Fruit fly (Drosophila melanogaster) whole organism, embryonic: Measurements from ENCODE around the gene CG42671.

Experiments
- Adf1 ChIP-seq: fragments of 200-800 bp; sonication (Bioruptor generic); IDR thresholded peaks from 2 replicates; pipeline ENCODE4 v1.3.6; 2022; ENCODE audit warnings: missing biosample characterization, missing genetic modification characterization
- CG12219 ChIP-seq: fragments of 200-800 bp; sonication (Bioruptor generic); optimal IDR thresholded peaks from 3 replicates; lab custom pipeline; 2018; ENCODE audit warnings: missing biosample characterization, mild to moderate bottlenecking, missing genetic modification characterization
- CG12659 ChIP-seq: fragments of 200-800 bp; sonication (Bioruptor generic); optimal IDR thresholded peaks from 3 replicates; lab custom pipeline; 2017; ENCODE audit warnings: mild to moderate bottlenecking, missing biosample characterization, missing genetic modification reagents, missing genetic modification characterization
- CG15479 ChIP-seq: fragments of 200-800 bp; sonication (Bioruptor generic); optimal IDR thresholded peaks from 3 replicates; lab custom pipeline; 2019; ENCODE audit warnings: missing biosample characterization, mild to moderate bottlenecking, missing genetic modification characterization, moderate library complexity
- CG15514 ChIP-seq: fragments of 200-800 bp; sonication (Bioruptor generic); optimal IDR thresholded peaks from 3 replicates; lab custom pipeline; 2017; ENCODE audit warnings: missing biosample characterization, missing genetic modification characterization, mild to moderate bottlenecking, moderate library complexity, missing genetic modification reagents
- CG1603 ChIP-seq: fragments of 200-800 bp; sonication (Bioruptor generic); optimal IDR thresholded peaks from 2 replicates; lab custom pipeline; 2019; ENCODE audit warnings: missing biosample characterization, mild to moderate bottlenecking, missing genetic modification characterization, moderate library complexity
- CG17912 ChIP-seq: fragments of 200-800 bp; sonication (Bioruptor generic); optimal IDR thresholded peaks from 2 replicates; lab custom pipeline; 2018; ENCODE audit warnings: missing biosample characterization, mild to moderate bottlenecking, missing genetic modification characterization
- CG18262 ChIP-seq: fragments of 200-800 bp; optimal IDR thresholded peaks from 3 replicates; lab custom pipeline; 2019; ENCODE audit warnings: missing biosample characterization, mild to moderate bottlenecking, missing genetic modification characterization, moderate library complexity
- CG3163 ChIP-seq: fragments of 200-800 bp; sonication (Bioruptor generic); optimal IDR thresholded peaks from 3 replicates; lab custom pipeline; 2016; ENCODE audit warnings: missing biosample characterization, missing genetic modification characterization
- CG32532 ChIP-seq: fragments of 200-800 bp; sonication (Bioruptor generic); IDR thresholded peaks from 2 replicates; pipeline ENCODE4 v1.3.6; 2022; ENCODE audit warnings: missing biosample characterization, missing genetic modification characterization
- CG33557 ChIP-seq: fragments of 200-800 bp; sonication (Bioruptor generic); optimal IDR thresholded peaks from 2 replicates; lab custom pipeline; 2019; ENCODE audit warnings: missing biosample characterization, mild to moderate bottlenecking, missing genetic modification characterization, moderate library complexity
- CG43689 ChIP-seq: fragments of 200-800 bp; sonication (Bioruptor generic); IDR thresholded peaks from 2 replicates; pipeline ENCODE4 v1.3.6; 2022; ENCODE audit warnings: missing biosample characterization, missing genetic modification characterization
- CG6175 ChIP-seq: fragments of 200-800 bp; sonication (Bioruptor generic); IDR thresholded peaks from 3 replicates; pipeline ENCODE4 v1.3.6; 2022; ENCODE audit warnings: missing biosample characterization, missing genetic modification characterization
- CG6813 ChIP-seq: fragments of 200-800 bp; sonication (Bioruptor generic); optimal IDR thresholded peaks from 2 replicates; lab custom pipeline; 2017; ENCODE audit warnings: missing biosample characterization, missing genetic modification characterization, mild to moderate bottlenecking, moderate library complexity, missing genetic modification reagents
- CG7372 ChIP-seq: fragments of 200-800 bp; sonication (Bioruptor generic); IDR thresholded peaks from 2 replicates; pipeline ENCODE4 v1.3.6; 2022; ENCODE audit warnings: missing biosample characterization, missing genetic modification characterization
- CG7963 ChIP-seq: fragments of 200-800 bp; sonication (Bioruptor generic); IDR thresholded peaks from 3 replicates; pipeline ENCODE4 v1.3.6; 2022; ENCODE audit warnings: missing biosample characterization, missing genetic modification characterization; ENCODE audit not compliant: partially characterized antibody
- CG8281 ChIP-seq: fragments of 200-800 bp; sonication (Bioruptor generic); optimal IDR thresholded peaks from 2 replicates; lab custom pipeline; 2018; ENCODE audit warnings: missing biosample characterization, mild to moderate bottlenecking, missing genetic modification characterization, moderate library complexity
- CG8478 ChIP-seq: fragments of >200 bp; optimal IDR thresholded peaks from 2 replicates; lab custom pipeline; 2018
- CG9609 ChIP-seq: fragments of 200-800 bp; sonication (Bioruptor generic); optimal IDR thresholded peaks from 3 replicates; lab custom pipeline; 2016; ENCODE audit warnings: missing biosample characterization, missing genetic modification characterization
- Doc2 ChIP-seq: fragments of 200-800 bp; sonication (Bioruptor generic); IDR thresholded peaks from 2 replicates; pipeline ENCODE4 v1.3.6; 2022; ENCODE audit warnings: missing biosample characterization, missing genetic modification characterization
- Elba2 ChIP-seq: fragments of 200-800 bp; sonication (Bioruptor generic); optimal IDR thresholded peaks from 3 replicates; lab custom pipeline; 2016; ENCODE audit warnings: missing biosample characterization, missing genetic modification characterization
- Ets97D ChIP-seq: fragments of 200-800 bp; sonication (Bioruptor generic); optimal IDR thresholded peaks from 3 replicates; lab custom pipeline; 2016; ENCODE audit warnings: missing biosample characterization, missing genetic modification characterization
- GATAe ChIP-seq: fragments of 200-800 bp; sonication (Bioruptor generic); conservative IDR thresholded peaks from 2 replicates; pipeline ENCODE4 v1.3.6; 2022; ENCODE audit warnings: missing biosample characterization, missing genetic modification characterization
- Mrtf ChIP-seq: fragments of 200-800 bp; sonication (Bioruptor generic); IDR thresholded peaks from 3 replicates; pipeline ENCODE4 v1.3.6; 2022; ENCODE audit warnings: missing biosample characterization, missing genetic modification characterization
- NC2β ChIP-seq: fragments of 200-800 bp; sonication (Bioruptor generic); optimal IDR thresholded peaks from 2 replicates; lab custom pipeline; 2016; ENCODE audit warnings: missing biosample characterization, missing genetic modification characterization
- Rfx ChIP-seq: fragments of 200-800 bp; sonication (Bioruptor generic); IDR thresholded peaks from 2 replicates; pipeline ENCODE4 v1.3.6; 2022; ENCODE audit warnings: missing biosample characterization, missing genetic modification characterization
- Sox100B ChIP-seq: fragments of 200-800 bp; sonication (Bioruptor generic); optimal IDR thresholded peaks from 3 replicates; lab custom pipeline; 2018; ENCODE audit warnings: missing biosample characterization, mild to moderate bottlenecking, missing genetic modification characterization
- Sox102F ChIP-seq: fragments of 200-800 bp; sonication (Bioruptor generic); optimal IDR thresholded peaks from 2 replicates; lab custom pipeline; 2018; ENCODE audit warnings: missing biosample characterization, mild to moderate bottlenecking, missing genetic modification characterization, moderate library complexity
- Sry-δ ChIP-seq: fragments of 200-800 bp; sonication (Bioruptor generic); optimal IDR thresholded peaks from 2 replicates; lab custom pipeline; 2016; ENCODE audit warnings: missing biosample characterization, missing genetic modification characterization
- Usf ChIP-seq: fragments of 200-800 bp; sonication (Bioruptor generic); optimal IDR thresholded peaks from 2 replicates; lab custom pipeline; 2017; ENCODE audit warnings: missing genotype, missing biosample characterization, missing genetic modification characterization
- az2 ChIP-seq: fragments of 200-800 bp; sonication (Bioruptor generic); optimal IDR thresholded peaks from 3 replicates; lab custom pipeline; 2016; ENCODE audit warnings: missing biosample characterization, missing genetic modification characterization
- cato ChIP-seq: fragments of 200-800 bp; sonication (Bioruptor generic); optimal IDR thresholded peaks from 2 replicates; lab custom pipeline; 2016; ENCODE audit warnings: missing biosample characterization, missing genetic modification characterization, borderline replicate concordance
- chif ChIP-seq, 2 experiments: fragments of 200-800 bp; sonication (Bioruptor generic); optimal IDR thresholded peaks; 3 replicates each; lab custom pipeline; 2016; ENCODE audit warnings: missing biosample characterization in 2 of 2, missing genetic modification characterization in 2 of 2
- disco-r ChIP-seq: fragments of 200-800 bp; sonication (Bioruptor generic); optimal IDR thresholded peaks from 2 replicates; lab custom pipeline; 2016; ENCODE audit warnings: missing biosample characterization, missing genetic modification characterization
- dmrt11E ChIP-seq: fragments of 200-800 bp; sonication (Bioruptor generic); optimal IDR thresholded peaks from 3 replicates; lab custom pipeline; 2018; ENCODE audit warnings: missing biosample characterization, mild to moderate bottlenecking, missing genetic modification characterization, moderate library complexity
- dysf ChIP-seq: fragments of 200-800 bp; sonication (Bioruptor generic); IDR thresholded peaks from 3 replicates; pipeline ENCODE4 v1.3.6; 2022; ENCODE audit warnings: missing biosample characterization, missing genetic modification characterization
- emc ChIP-seq: fragments of 200-800 bp; sonication (Bioruptor generic); optimal IDR thresholded peaks from 2 replicates; lab custom pipeline; 2016; ENCODE audit warnings: missing biosample characterization, missing genetic modification characterization
- fd64A ChIP-seq: fragments of 200-800 bp; sonication (Bioruptor generic); optimal IDR thresholded peaks from 3 replicates; lab custom pipeline; 2018; ENCODE audit warnings: missing biosample characterization, mild to moderate bottlenecking, missing genetic modification characterization
- gce ChIP-seq: fragments of 200-800 bp; sonication (Bioruptor generic); IDR thresholded peaks from 3 replicates; pipeline ENCODE4 v1.3.6; 2022; ENCODE audit warnings: missing biosample characterization, missing genetic modification characterization
- gfzf ChIP-seq: fragments of 200-800 bp; sonication (Bioruptor generic); optimal IDR thresholded peaks from 2 replicates; lab custom pipeline; 2016; ENCODE audit warnings: missing biosample characterization, mild to moderate bottlenecking, missing genetic modification characterization, moderate library complexity
- kni ChIP-seq: fragments of 200-800 bp; sonication (Bioruptor generic); optimal IDR thresholded peaks from 3 replicates; lab custom pipeline; 2017; ENCODE audit warnings: mild to moderate bottlenecking, missing biosample characterization, missing genetic modification reagents, missing genetic modification characterization
- lov ChIP-seq, 2 experiments: fragments of 200-800 bp in 1 of 2; fragments of >200 bp in 1 of 2; sonication (Bioruptor generic) in 1 of 2; IDR thresholded peaks in 1 of 2; optimal IDR thresholded peaks in 1 of 2; 2 replicates in 1 of 2; 3 replicates in 1 of 2; pipeline versions ENCODE4 v1.3.6 to Lab custom; 2017 to 2022; ENCODE audit warnings: missing biosample characterization in 1 of 2, missing genetic modification characterization in 1 of 2
- mam ChIP-seq: fragments of 200-800 bp; sonication (Bioruptor generic); optimal IDR thresholded peaks from 3 replicates; lab custom pipeline; 2016; ENCODE audit warnings: missing biosample characterization, missing genetic modification characterization
- nmo ChIP-seq: fragments of 200-800 bp; sonication (Bioruptor generic); optimal IDR thresholded peaks from 2 replicates; lab custom pipeline; 2018; ENCODE audit warnings: missing biosample characterization, mild to moderate bottlenecking, missing genetic modification characterization, moderate library complexity
- otp ChIP-seq: fragments of 200-800 bp; sonication (Bioruptor generic); IDR thresholded peaks from 3 replicates; pipeline ENCODE4, ENCODE4 v1.3.6; 2022; ENCODE audit warnings: missing biosample characterization, missing genetic modification characterization
- pzg ChIP-seq: fragments of 200-800 bp; sonication (Bioruptor generic); optimal IDR thresholded peaks from 3 replicates; lab custom pipeline; 2018; ENCODE audit warnings: missing biosample characterization, mild to moderate bottlenecking, missing genetic modification characterization, moderate library complexity
- sd ChIP-seq: fragments of 200-800 bp; sonication (Bioruptor generic); optimal IDR thresholded peaks from 3 replicates; lab custom pipeline; 2018; ENCODE audit warnings: missing biosample characterization, mild to moderate bottlenecking, missing genetic modification characterization, moderate library complexity
- sim ChIP-seq: fragments of 200-800 bp; sonication (Bioruptor generic); IDR thresholded peaks from 2 replicates; pipeline ENCODE4 v1.3.6; 2022; ENCODE audit warnings: missing biosample characterization, missing genetic modification characterization
- ttk ChIP-seq: fragments of 200-800 bp; sonication (Bioruptor generic); IDR thresholded peaks from 2 replicates; pipeline ENCODE4 v2.1.2; 2022; ENCODE audit warnings: missing biosample characterization, missing genetic modification characterization
- z ChIP-seq: fragments of 200-800 bp; sonication (Bioruptor generic); IDR thresholded peaks from 3 replicates; pipeline ENCODE4 v1.3.6; 2022; ENCODE audit warnings: missing biosample characterization, missing genetic modification characterization
- zfh1 ChIP-seq: fragments of 200-800 bp; sonication (Bioruptor generic); IDR thresholded peaks from 3 replicates; pipeline ENCODE4 v1.3.6; 2022; ENCODE audit warnings: missing biosample characterization, missing genetic modification characterization

The CG42671 gene

DNA sequence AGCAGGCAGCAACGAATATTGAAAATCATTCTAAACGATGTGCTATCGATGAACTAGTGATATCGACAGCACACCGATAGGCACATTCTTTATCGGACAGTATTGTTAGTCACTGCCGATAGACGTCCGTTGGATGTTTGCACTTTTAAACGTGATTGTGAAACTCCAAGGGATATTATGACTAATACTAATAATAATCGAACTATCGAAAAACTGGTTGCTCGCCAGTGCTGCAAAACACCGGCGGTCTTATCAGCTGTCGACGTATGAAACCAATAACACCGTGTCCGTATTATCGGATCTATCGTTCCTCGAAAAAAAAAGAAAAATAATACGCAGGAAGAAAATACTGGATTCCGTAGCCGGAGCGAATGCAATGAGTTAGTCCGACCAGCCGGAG is 3.8 kb upstream of the CG42671 start, which contains the start of the genes Ube3a and CG7600 (continued):
- peak; percentile 45 for TF ChIP-seq mam
- no peak for TF ChIP-seq lov (optimal IDR thresholded peaks at IDR 0.05; lab: Kevin White, UChicago)
- TF ChIP-seq lov (GFP tag; IDR thresholded peaks at IDR 0.05; lab: Robert Waterston, UW) = no peak
- no peak for TF ChIP-seq cato (GFP tag; lab: Kevin White, UChicago)
- TF ChIP-seq NC2β (GFP tag; lab: Kevin White, UChicago) = peak; percentile 65
- TF ChIP-seq dmrt11E (tag; lab: Kevin White, UChicago) = peak; percentile 11
- TF ChIP-seq CG8281 (tag; lab: Kevin White, UChicago) = no peak
- TF ChIP-seq CG1603 (tag; lab: Kevin White, UChicago) = peak; percentile 84
- no peak for TF ChIP-seq CG43689 (GFP tag; lab: Robert Waterston, UW)
- peak; percentile 70 for TF ChIP-seq Rfx
- peak; percentile 88 for TF ChIP-seq CG12659 (GFP tag; lab: Kevin White, UChicago)
- peak; percentile 97 for TF ChIP-seq pzg (GFP tag; lab: Kevin White, UChicago)
- no peak for TF ChIP-seq Mrtf
- no peak for TF ChIP-seq disco-r (GFP tag; lab: Kevin White, UChicago)
- no peak for TF ChIP-seq emc (GFP tag; lab: Kevin White, UChicago)
- TF ChIP-seq ttk (GFP tag; lab: Robert Waterston, UW) = no peak
- peak; percentile 65 for TF ChIP-seq CG17912
- TF ChIP-seq sd = peak; percentile 84
- TF ChIP-seq sim (GFP tag; lab: Robert Waterston, UW) = peak; percentile 18; the same call in 1 of the 2 replicates
- TF ChIP-seq otp = no peak
- no peak for TF ChIP-seq Sox102F (GFP tag; lab: Kevin White, UChicago)
- no peak for TF ChIP-seq fd64A (GFP tag; lab: Kevin White, UChicago)
- peak; percentile 90 for TF ChIP-seq Sry-δ (GFP tag; lab: Kevin White, UChicago)
- TF ChIP-seq Doc2 (GFP tag; lab: Robert Waterston, UW) = no peak
- TF ChIP-seq z (GFP tag; lab: Robert Waterston, UW) = no peak
- TF ChIP-seq CG6175 (GFP tag; lab: Robert Waterston, UW) = no peak
- peak; percentile 63 for TF ChIP-seq GATAe (GFP tag; lab: Robert Waterston, UW)
- TF ChIP-seq CG33557 (GFP tag; lab: Kevin White, UChicago) = peak; percentile 55
- no peak for TF ChIP-seq kni (GFP tag; lab: Kevin White, UChicago)
- peak; percentile 24 to 27 for TF ChIP-seq chif (GFP tag; optimal IDR thresholded peaks at IDR 0.05; lab: Kevin White, UChicago)
- no peak for TF ChIP-seq az2 (GFP tag; lab: Kevin White, UChicago)
- TF ChIP-seq CG3163 (GFP tag; lab: Kevin White, UChicago) = peak; percentile 47
- TF ChIP-seq nmo = peak; percentile 66
- peak; percentile 60 for TF ChIP-seq Elba2 (GFP tag; lab: Kevin White, UChicago)
- no peak for TF ChIP-seq CG9609 (GFP tag; lab: Kevin White, UChicago)
- peak; percentile 95 for TF ChIP-seq CG15514 (GFP tag; lab: Kevin White, UChicago)
- no peak for TF ChIP-seq gce (GFP tag; lab: Robert Waterston, UW)
- TF ChIP-seq CG7372 = no peak
- TF ChIP-seq Adf1 = peak; percentile 46; the same call in 1 of the 2 replicates
- TF ChIP-seq CG12219 = no peak
- no peak for TF ChIP-seq CG15479
- TF ChIP-seq CG7963 = peak; percentile 100
- TF ChIP-seq dysf (GFP tag; lab: Robert Waterston, UW) = no peak
- TF ChIP-seq CG8478 (lab: Kevin White, UChicago) = no peak
- peak; percentile 52 for TF ChIP-seq gfzf (GFP tag; lab: Kevin White, UChicago)
- no peak for TF ChIP-seq CG6813 (GFP tag; lab: Kevin White, UChicago)
- peak; percentile 33 for TF ChIP-seq CG18262
- no peak for TF ChIP-seq Sox100B (GFP tag; lab: Kevin White, UChicago)
- TF ChIP-seq CG32532 (GFP tag; lab: Robert Waterston, UW) = no peak
- no peak for TF ChIP-seq Usf (GFP tag; lab: Kevin White, UChicago)
- no peak for TF ChIP-seq zfh1
- TF ChIP-seq Ets97D = peak; percentile 75
